Fruit fly (Drosophila melanogaster) whole organism, embryonic: ENCODE results near the gene CG31809.
A peak's percentile ranks its signal among the peaks of the same experiment; 100 is the strongest.

Source experiments
- Aef1 ChIP-seq: fragments of 200-800 bp; sonication (Bioruptor generic); IDR thresholded peaks from 3 replicates; pipeline ENCODE4 v1.3.6; 2022; ENCODE audit warnings: missing biosample characterization, missing genetic modification characterization
- C15 ChIP-seq: fragments of 200-800 bp; sonication (Bioruptor generic); IDR thresholded peaks from 3 replicates; pipeline ENCODE4 v1.3.6; 2022; ENCODE audit warnings: missing biosample characterization, missing genetic modification characterization
- CG10321 ChIP-seq: fragments of 200-800 bp; sonication (Bioruptor generic); IDR thresholded peaks from 2 replicates; pipeline ENCODE4 v1.3.6; 2022; ENCODE audit warnings: missing biosample characterization, missing genetic modification characterization
- CG12769 ChIP-seq: fragments of 200-800 bp; sonication (Bioruptor generic); optimal IDR thresholded peaks from 2 replicates; lab custom pipeline; 2019; ENCODE audit warnings: missing biosample characterization, mild to moderate bottlenecking, missing genetic modification characterization, moderate library complexity
- CG13424 ChIP-seq: fragments of 200-800 bp; sonication (Bioruptor generic); optimal IDR thresholded peaks from 2 replicates; lab custom pipeline; 2019; ENCODE audit warnings: missing biosample characterization, mild to moderate bottlenecking, missing genetic modification characterization, moderate library complexity
- CG17186 ChIP-seq: fragments of 200-800 bp; sonication (Bioruptor generic); optimal IDR thresholded peaks from 3 replicates; lab custom pipeline; 2017; ENCODE audit warnings: missing biosample characterization, missing genetic modification reagents, missing genetic modification characterization
- CG1792 ChIP-seq: fragments of 200-800 bp; sonication (Bioruptor generic); optimal IDR thresholded peaks from 2 replicates; lab custom pipeline; 2016; ENCODE audit warnings: missing biosample characterization, missing genetic modification characterization
- CG1832 ChIP-seq: fragments of 200-800 bp; sonication (Bioruptor generic); optimal IDR thresholded peaks from 2 replicates; lab custom pipeline; 2017; ENCODE audit warnings: missing biosample characterization, mild to moderate bottlenecking, missing genetic modification characterization, inconsistent platforms
- CG30020 ChIP-seq: fragments of 200-800 bp; optimal IDR thresholded peaks from 2 replicates; lab custom pipeline; 2019; ENCODE audit warnings: missing biosample characterization, mild to moderate bottlenecking, missing genetic modification characterization, moderate library complexity
- CG31441 ChIP-seq: fragments of 200-800 bp; sonication (Bioruptor generic); IDR thresholded peaks from 2 replicates; pipeline ENCODE4 v1.3.6; 2022; ENCODE audit warnings: missing biosample characterization, missing genetic modification characterization
- CG3995 ChIP-seq: fragments of 200-800 bp; sonication (Bioruptor generic); optimal IDR thresholded peaks from 3 replicates; lab custom pipeline; 2016; ENCODE audit warnings: missing biosample characterization, missing genetic modification characterization
- CG4328 ChIP-seq: fragments of 200-800 bp; sonication (Bioruptor generic); optimal IDR thresholded peaks from 3 replicates; lab custom pipeline; 2017; ENCODE audit warnings: missing biosample characterization, missing genetic modification reagents, missing genetic modification characterization
- CG7839 ChIP-seq: fragments of 200-800 bp; sonication (Bioruptor generic); optimal IDR thresholded peaks from 3 replicates; lab custom pipeline; 2018; ENCODE audit warnings: missing biosample characterization, mild to moderate bottlenecking, missing genetic modification characterization, moderate library complexity
- CG8290 ChIP-seq, 3 experiments: fragments of 200-800 bp; sonication (Bioruptor generic); optimal IDR thresholded peaks; 2 replicates each; lab custom pipeline; 2016 to 2019; ENCODE audit warnings: missing biosample characterization in 3 of 3, missing genetic modification characterization in 3 of 3, mild to moderate bottlenecking in 2 of 3, moderate library complexity in 1 of 3
- CG9727 ChIP-seq: fragments of 200-800 bp; sonication (Bioruptor generic); optimal IDR thresholded peaks from 3 replicates; lab custom pipeline; 2017; ENCODE audit warnings: missing biosample characterization, mild to moderate bottlenecking, missing genetic modification characterization
- CG9932 ChIP-seq: fragments of 200-800 bp; sonication (Bioruptor generic); IDR thresholded peaks from 2 replicates; pipeline ENCODE4 v1.3.6; 2022; ENCODE audit warnings: missing biosample characterization, missing genetic modification characterization
- Camta ChIP-seq: fragments of 200-800 bp; sonication (Bioruptor generic); optimal IDR thresholded peaks from 2 replicates; lab custom pipeline; 2016; ENCODE audit warnings: missing biosample characterization, missing genetic modification characterization
- CkIIα-i1 ChIP-seq: fragments of 200-800 bp; sonication (Bioruptor generic); IDR thresholded peaks from 2 replicates; pipeline ENCODE4 v1.3.6; 2022; ENCODE audit warnings: missing biosample characterization, missing genetic modification characterization
- Max ChIP-seq: fragments of 200-800 bp; sonication (Bioruptor generic); optimal IDR thresholded peaks from 2 replicates; lab custom pipeline; 2016; ENCODE audit warnings: missing biosample characterization, mild to moderate bottlenecking, missing genetic modification characterization
- Myb ChIP-seq: fragments of 200-800 bp; sonication (Bioruptor generic); optimal IDR thresholded peaks from 2 replicates; lab custom pipeline; 2016; ENCODE audit warnings: missing biosample characterization, missing genetic modification characterization
- NFAT ChIP-seq: fragments of 200-800 bp; sonication (Bioruptor generic); IDR thresholded peaks from 2 replicates; pipeline ENCODE4 v1.3.6; 2022; ENCODE audit warnings: missing biosample characterization, missing genetic modification characterization
- Nf-YC ChIP-seq: fragments of 200-800 bp; optimal IDR thresholded peaks from 3 replicates; lab custom pipeline; 2019; ENCODE audit warnings: missing biosample characterization, mild to moderate bottlenecking, missing genetic modification characterization, moderate library complexity
- Pdp1 ChIP-seq, 2 experiments: fragments of 200-800 bp; sonication (Bioruptor generic); optimal IDR thresholded peaks; 3 replicates each; lab custom pipeline; 2016; ENCODE audit warnings: missing biosample characterization in 2 of 2, missing genetic modification characterization in 2 of 2, mild to moderate bottlenecking in 1 of 2, moderate library complexity in 1 of 2
- Rfx ChIP-seq: fragments of 200-800 bp; sonication (Bioruptor generic); IDR thresholded peaks from 2 replicates; pipeline ENCODE4 v1.3.6; 2022; ENCODE audit warnings: missing biosample characterization, missing genetic modification characterization
- Side ChIP-seq: fragments of 200-800 bp; sonication (Bioruptor generic); optimal IDR thresholded peaks from 2 replicates; lab custom pipeline; 2016; ENCODE audit warnings: missing biosample characterization, missing genetic modification characterization
- Sox100B ChIP-seq: fragments of 200-800 bp; sonication (Bioruptor generic); optimal IDR thresholded peaks from 3 replicates; lab custom pipeline; 2018; ENCODE audit warnings: missing biosample characterization, mild to moderate bottlenecking, missing genetic modification characterization
- Sry-δ ChIP-seq: fragments of 200-800 bp; sonication (Bioruptor generic); optimal IDR thresholded peaks from 2 replicates; lab custom pipeline; 2016; ENCODE audit warnings: missing biosample characterization, missing genetic modification characterization
- ato ChIP-seq: fragments of 200-800 bp; sonication (Bioruptor generic); IDR thresholded peaks from 2 replicates; pipeline ENCODE4 v1.3.6; 2022; ENCODE audit warnings: missing biosample characterization, missing genetic modification characterization; ENCODE audit not compliant: partially characterized antibody
- bowl ChIP-seq: fragments of 200-800 bp; sonication (Bioruptor generic); IDR thresholded peaks from 2 replicates; pipeline ENCODE4 v1.3.6; 2022; ENCODE audit warnings: missing biosample characterization, missing genetic modification characterization
- caup ChIP-seq: fragments of 200-800 bp; sonication (Bioruptor generic); optimal IDR thresholded peaks from 3 replicates; lab custom pipeline; 2017; ENCODE audit warnings: missing biosample characterization, mild to moderate bottlenecking, missing genetic modification characterization, moderate library complexity; ENCODE audit not compliant: severe bottlenecking
- corto ChIP-seq: fragments of 200-800 bp; sonication (Bioruptor generic); optimal IDR thresholded peaks from 2 replicates; lab custom pipeline; 2016; ENCODE audit warnings: missing biosample characterization, mild to moderate bottlenecking, missing genetic modification characterization, moderate library complexity
- crp ChIP-seq, 2 experiments: fragments of 200-800 bp; sonication (Bioruptor generic); optimal IDR thresholded peaks; 2 replicates in 1 of 2; 3 replicates in 1 of 2; lab custom pipeline; 2017; ENCODE audit warnings: missing biosample characterization in 2 of 2, missing genetic modification characterization in 2 of 2, mild to moderate bottlenecking in 1 of 2, moderate library complexity in 1 of 2
- dmrt99B ChIP-seq: fragments of 200-800 bp; sonication (Bioruptor generic); optimal IDR thresholded peaks from 2 replicates; lab custom pipeline; 2018; ENCODE audit warnings: missing biosample characterization, mild to moderate bottlenecking, missing genetic modification characterization, moderate library complexity
- dpn ChIP-seq, 2 experiments: fragments of 200-800 bp; sonication (Bioruptor generic); optimal IDR thresholded peaks; 3 replicates each; lab custom pipeline; 2016; ENCODE audit warnings: missing biosample characterization in 2 of 2, missing genetic modification characterization in 2 of 2
- dysf ChIP-seq: fragments of 200-800 bp; sonication (Bioruptor generic); IDR thresholded peaks from 3 replicates; pipeline ENCODE4 v1.3.6; 2022; ENCODE audit warnings: missing biosample characterization, missing genetic modification characterization
- ewg ChIP-seq: fragments of 200-800 bp; sonication (Bioruptor generic); optimal IDR thresholded peaks from 3 replicates; lab custom pipeline; 2017; ENCODE audit warnings: mild to moderate bottlenecking, missing biosample characterization, missing genetic modification reagents, missing genetic modification characterization
- gcm ChIP-seq: fragments of 200-800 bp; sonication (Bioruptor generic); optimal IDR thresholded peaks from 2 replicates; lab custom pipeline; 2019; ENCODE audit warnings: missing biosample characterization, mild to moderate bottlenecking, missing genetic modification characterization, moderate library complexity
- gem ChIP-seq: fragments of 200-800 bp; sonication (Bioruptor generic); optimal IDR thresholded peaks from 2 replicates; lab custom pipeline; 2019; ENCODE audit warnings: missing biosample characterization, mild to moderate bottlenecking, missing genetic modification characterization, moderate library complexity
- grau ChIP-seq: fragments of 200-800 bp; optimal IDR thresholded peaks from 3 replicates; lab custom pipeline; 2019; ENCODE audit warnings: missing biosample characterization, mild to moderate bottlenecking, missing genetic modification characterization, moderate library complexity
- hbn ChIP-seq: fragments of 200-800 bp; sonication (Bioruptor generic); IDR thresholded peaks from 2 replicates; pipeline ENCODE4 v1.3.6; 2022; ENCODE audit warnings: missing biosample characterization, missing genetic modification characterization; ENCODE audit not compliant: partially characterized antibody
- kah ChIP-seq: fragments of 200-800 bp; sonication (Bioruptor generic); optimal IDR thresholded peaks from 2 replicates; lab custom pipeline; 2018; ENCODE audit warnings: missing biosample characterization, mild to moderate bottlenecking, missing genetic modification characterization
- nmo ChIP-seq: fragments of 200-800 bp; sonication (Bioruptor generic); optimal IDR thresholded peaks from 2 replicates; lab custom pipeline; 2018; ENCODE audit warnings: missing biosample characterization, mild to moderate bottlenecking, missing genetic modification characterization, moderate library complexity
- peb ChIP-seq: fragments of 200-800 bp; sonication (Bioruptor generic); IDR thresholded peaks from 2 replicates; pipeline ENCODE4 v1.3.6; 2022; ENCODE audit warnings: missing biosample characterization, missing genetic modification characterization
- pho ChIP-seq: fragments of 200-800 bp; sonication (Bioruptor generic); optimal IDR thresholded peaks from 2 replicates; lab custom pipeline; 2016; ENCODE audit warnings: missing biosample characterization, missing genetic modification characterization
- run ChIP-seq: fragments of 200-800 bp; sonication (Bioruptor generic); optimal IDR thresholded peaks from 3 replicates; lab custom pipeline; 2018; ENCODE audit warnings: missing biosample characterization, mild to moderate bottlenecking, missing genetic modification characterization
- sd ChIP-seq: fragments of 200-800 bp; sonication (Bioruptor generic); optimal IDR thresholded peaks from 3 replicates; lab custom pipeline; 2018; ENCODE audit warnings: missing biosample characterization, mild to moderate bottlenecking, missing genetic modification characterization, moderate library complexity
- sens ChIP-seq: fragments of 200-800 bp; sonication (Bioruptor generic); peaks from one replicate; lab custom pipeline; 2016; ENCODE audit warnings: missing biosample characterization, missing genetic modification characterization
- seq ChIP-seq: fragments of 200-800 bp; sonication (Bioruptor generic); IDR thresholded peaks from 2 replicates; pipeline ENCODE4 v1.3.6; 2022; ENCODE audit warnings: missing biosample characterization, missing genetic modification characterization
- sr ChIP-seq: fragments of 200-800 bp; sonication (Bioruptor generic); IDR thresholded peaks from 3 replicates; pipeline ENCODE4 v1.3.6; 2022; ENCODE audit warnings: missing biosample characterization, missing genetic modification characterization
- tup ChIP-seq: fragments of 200-800 bp; sonication (Bioruptor generic); optimal IDR thresholded peaks from 2 replicates; lab custom pipeline; 2016; ENCODE audit warnings: missing biosample characterization, mild to moderate bottlenecking, missing genetic modification characterization, moderate library complexity
- vnd ChIP-seq: fragments of 200-800 bp; sonication (Bioruptor generic); IDR thresholded peaks from 3 replicates; pipeline ENCODE4 v1.3.6; 2022; ENCODE audit warnings: missing biosample characterization, missing genetic modification characterization; ENCODE audit not compliant: partially characterized antibody

Gene CG31809

dm6 chr2L:16817421-16818101, 41.0 kb downstream of the CG31809 start (continued):
- TF ChIP-seq CG30020 (tag; lab: Kevin White, UChicago) (no peak), CG12769 (peak; percentile 45), grau (tag; lab: Kevin White, UChicago) (peak; percentile 89), pho (peak; percentile 29), nmo (peak; percentile 29), caup (peak; percentile 9), Sry-δ (no peak), CG8290 (GFP tag; optimal IDR thresholded peaks at IDR 0.05; lab: Kevin White, UChicago) (no peak), CG8290 (tag; optimal IDR thresholded peaks at IDR 0.05; lab: Kevin White, UChicago) (peak in 1 of 2 experiments; percentile 42), CG9932 (GFP tag; lab: Robert Waterston, UW) (peak; percentile 57), ato (no peak), peb (no peak), Myb (GFP tag; lab: Kevin White, UChicago) (peak; percentile 2), CG1792 (GFP tag; lab: Kevin White, UChicago) (peak; percentile 8), CG4328 (GFP tag; lab: Kevin White, UChicago) (no peak), seq (GFP tag; lab: Robert Waterston, UW) (0 out of 2 replicates have a peak, but pooled peaks have one; percentile 30), sens (peak; percentile 87), CG1832 (no peak), CG7839 (tag; lab: Kevin White, UChicago) (peak; percentile 36), CG10321 (GFP tag; lab: Robert Waterston, UW) (no peak), Max (GFP tag; lab: Kevin White, UChicago) (peak; percentile 29), Side (GFP tag; lab: Kevin White, UChicago) (peak; percentile 22), bowl (GFP tag; lab: Robert Waterston, UW) (no peak), CG9727 (GFP tag; lab: Kevin White, UChicago) (peak; percentile 14), vnd (GFP tag; lab: Robert Waterston, UW) (no peak), NFAT (GFP tag; lab: Robert Waterston, UW) (peak; percentile 32; the same call in 1 of the 2 replicates), Camta (GFP tag; lab: Kevin White, UChicago) (peak; percentile 3), sd (tag; lab: Kevin White, UChicago) (peak; percentile 86), dmrt99B (tag; lab: Kevin White, UChicago) (peak; percentile 6), Sox100B (no peak), CkIIα-i1 (GFP tag; lab: Robert Waterston, UW) (no peak), dysf (GFP tag; lab: Robert Waterston, UW) (peak; percentile 59; the same call in 2 of the 3 replicates), Pdp1 (GFP tag; optimal IDR thresholded peaks at IDR 0.05; lab: Kevin White, UChicago) (peak; percentile 49 to 97), CG13424 (tag; lab: Kevin White, UChicago) (peak; percentile 0), CG31441 (GFP tag; lab: Robert Waterston, UW) (0 out of 2 replicates have a peak, but pooled peaks have one; percentile 15), run (tag; lab: Kevin White, UChicago) (no peak), Aef1 (GFP tag; lab: Robert Waterston, UW) (peak; percentile 42; the same call in 2 of the 3 replicates), Rfx (peak; percentile 70), tup (peak; percentile 21), CG3995 (GFP tag; lab: Kevin White, UChicago) (no peak)

dm6 chr2L:16816750-16817087, 41.8 kb downstream of the CG31809 start:
- TF ChIP-seq Myb (GFP tag; lab: Kevin White, UChicago) (no peak), dpn (GFP tag; optimal IDR thresholded peaks at IDR 0.05; lab: Kevin White, UChicago) (no peak), gcm (GFP tag; lab: Kevin White, UChicago) (no peak), Nf-YC (tag; lab: Kevin White, UChicago) (no peak), ewg (GFP tag; lab: Kevin White, UChicago) (no peak), hbn (GFP tag; lab: Robert Waterston, UW) (0 out of 2 replicates have a peak, but pooled peaks have one; percentile 14), gem (tag; lab: Kevin White, UChicago) (no peak), sr (GFP tag; lab: Robert Waterston, UW) (no peak), C15 (GFP tag; lab: Robert Waterston, UW) (no peak), CG17186 (GFP tag; lab: Kevin White, UChicago) (no peak), crp (GFP tag; optimal IDR thresholded peaks at IDR 0.05; lab: Kevin White, UChicago) (no peak), kah (GFP tag; lab: Kevin White, UChicago) (peak; percentile 42), corto (GFP tag; lab: Kevin White, UChicago) (no peak)
